Worm (Caenorhabditis elegans): ENCODE results near the gene F09G2.2.

DNA sequence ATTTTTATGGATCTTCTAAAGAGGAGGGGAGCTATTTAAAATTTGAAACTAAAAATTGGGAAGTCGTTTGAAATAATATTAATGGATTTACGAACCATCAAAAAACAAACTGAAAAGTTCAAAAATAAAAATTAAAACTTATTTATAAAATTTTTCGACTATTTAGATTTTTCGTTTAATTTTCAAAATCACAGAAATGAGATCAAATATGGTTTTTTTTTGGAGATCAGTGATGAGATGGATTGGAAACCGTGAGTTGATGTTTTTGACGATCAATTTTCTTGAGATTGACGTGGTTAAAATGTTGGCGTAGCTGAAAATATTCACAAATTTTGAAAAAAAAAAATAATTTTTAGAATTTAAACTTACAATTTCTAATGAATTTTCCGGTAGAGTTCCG, 22.3 kb downstream of the F09G2.2 start, which contains the start of gene C13F10.5:
- TF ChIP-seq ama-1 (optimal IDR thresholded peaks at IDR 0.05) (no peak), nhr-6 (tag; optimal IDR thresholded peaks at IDR 0.05) (no peak), nhr-48 (tag; optimal IDR thresholded peaks at IDR 0.05) (no peak), lsy-2 (tag; optimal IDR thresholded peaks at IDR 0.05) (no peak), dmd-8 (GFP tag; IDR thresholded peaks at IDR 0.05) (no peak), ces-1 (GFP tag; optimal IDR thresholded peaks at IDR 0.05) (no peak), unc-39 (tag; optimal IDR thresholded peaks at IDR 0.05) (no peak), pha-4 (GFP tag; IDR thresholded peaks at IDR 0.05) (no peak), pha-4 (tag; optimal IDR thresholded peaks at IDR 0.05) (no peak)

All from whole organism, L4 larva.